Worm (Caenorhabditis elegans) whole organism, L3 larva: ENCODE measurements around the gene smr-1.

Experiments
- R02D3.7 ChIP-seq: fragments of 150-350 bp; optimal IDR thresholded peaks from 2 replicates; lab custom pipeline; 2014; ENCODE audit warnings: missing biosample characterization, missing genetic modification characterization
- ZK546.5 ChIP-seq: sonication (generic microtip); optimal IDR thresholded peaks from 2 replicates; lab custom pipeline; 2017; ENCODE audit warnings: missing biosample characterization, missing genetic modification characterization
- aly-2 ChIP-seq: fragments of 150-350 bp; optimal IDR thresholded peaks from 2 replicates; lab custom pipeline; 2014; ENCODE audit warnings: missing biosample characterization, missing genetic modification characterization
- ama-1 ChIP-seq: fragments of 150-350 bp; optimal IDR thresholded peaks from 2 replicates; lab custom pipeline; 2018
- ceh-16 ChIP-seq: sonication (generic microtip); optimal IDR thresholded peaks from 2 replicates; lab custom pipeline; 2017; ENCODE audit warnings: missing biosample characterization, missing genetic modification characterization
- ceh-28 ChIP-seq: fragments of 150-350 bp; optimal IDR thresholded peaks from 2 replicates; lab custom pipeline; 2014; ENCODE audit warnings: missing biosample characterization, missing genetic modification reagents, missing genetic modification characterization
- ceh-82 ChIP-seq: fragments of 150-350 bp; optimal IDR thresholded peaks from 2 replicates; lab custom pipeline; 2014; ENCODE audit warnings: missing biosample characterization, missing genetic modification characterization
- ceh-9 ChIP-seq: sonication (generic microtip); optimal IDR thresholded peaks from 2 replicates; lab custom pipeline; 2018; ENCODE audit warnings: missing biosample characterization, missing genetic modification characterization
- daf-12 ChIP-seq: fragments of 150-350 bp; optimal IDR thresholded peaks from 2 replicates; lab custom pipeline; 2014; ENCODE audit warnings: missing biosample characterization, missing genetic modification reagents, missing genetic modification characterization
- egl-27 ChIP-seq: sonication (generic microtip); optimal IDR thresholded peaks from 4 replicates; lab custom pipeline; 2017; ENCODE audit warnings: missing biosample characterization, missing genetic modification reagents, missing genetic modification characterization
- egl-5 ChIP-seq: fragments of 150-350 bp; optimal IDR thresholded peaks from 2 replicates; lab custom pipeline; 2017; ENCODE audit warnings: missing biosample characterization, missing genetic modification reagents, missing genetic modification characterization, inconsistent platforms
- elt-1 ChIP-seq: fragments of 150-350 bp; optimal IDR thresholded peaks from 2 replicates; lab custom pipeline; 2014; ENCODE audit warnings: missing biosample characterization, missing genetic modification characterization
- elt-2 ChIP-seq: sonication (generic microtip); optimal IDR thresholded peaks from 2 replicates; lab custom pipeline; 2016; ENCODE audit warnings: missing genetic modification reagents, mild to moderate bottlenecking, missing genetic modification characterization, missing compliant biosample characterization
- elt-3 ChIP-seq, 3 experiments: fragments of 150-350 bp in 1 of 3; sonication (generic microtip) in 2 of 3; optimal IDR thresholded peaks; 2 replicates in 2 of 3; 4 replicates in 1 of 3; lab custom pipeline; 2014 to 2017; ENCODE audit warnings: missing biosample characterization in 3 of 3, missing genetic modification characterization in 3 of 3
- eor-1 ChIP-seq, 2 experiments: fragments of 150-350 bp; optimal IDR thresholded peaks; 2 replicates each; lab custom pipeline; 2014 to 2018; ENCODE audit warnings: missing biosample characterization in 2 of 2, missing genetic modification characterization in 2 of 2
- fkh-10 ChIP-seq: sonication (generic microtip); optimal IDR thresholded peaks from 2 replicates; lab custom pipeline; 2017; ENCODE audit warnings: missing biosample characterization, missing genetic modification reagents, missing genetic modification characterization
- fkh-2 ChIP-seq: fragments of 150-350 bp; optimal IDR thresholded peaks from 2 replicates; lab custom pipeline; 2014; ENCODE audit warnings: missing biosample characterization, missing genetic modification reagents, missing genetic modification characterization
- fos-1 ChIP-seq: fragments of 150-350 bp; optimal IDR thresholded peaks from 2 replicates; lab custom pipeline; 2014; ENCODE audit warnings: missing biosample characterization, missing genetic modification characterization
- hmg-11 ChIP-seq: sonication (generic microtip); optimal IDR thresholded peaks from 2 replicates; lab custom pipeline; 2016; ENCODE audit warnings: missing genetic modification characterization, missing compliant biosample characterization
- jun-1 ChIP-seq: fragments of 150-350 bp; optimal IDR thresholded peaks from 2 replicates; lab custom pipeline; 2014; ENCODE audit warnings: missing biosample characterization, missing genetic modification reagents, missing genetic modification characterization
- lin-15B ChIP-seq: fragments of 150-350 bp; optimal IDR thresholded peaks from 2 replicates; lab custom pipeline; 2014; ENCODE audit warnings: missing biosample characterization, missing genetic modification characterization
- lin-39 ChIP-seq: fragments of 150-350 bp; optimal IDR thresholded peaks from 2 replicates; lab custom pipeline; 2018; ENCODE audit warnings: missing biosample characterization, missing genetic modification reagents, missing genetic modification characterization
- lsy-12 ChIP-seq: sonication (generic microtip); optimal IDR thresholded peaks from 2 replicates; lab custom pipeline; 2016; ENCODE audit warnings: mild to moderate bottlenecking, missing genetic modification characterization, missing compliant biosample characterization
- mdl-1 ChIP-seq: fragments of 150-350 bp; optimal IDR thresholded peaks from 2 replicates; lab custom pipeline; 2014; ENCODE audit warnings: missing biosample characterization, missing genetic modification characterization
- mml-1 ChIP-seq: fragments of 150-350 bp; sonication (generic microtip); optimal IDR thresholded peaks from 3 replicates; lab custom pipeline; 2014; ENCODE audit warnings: missing biosample characterization, missing genetic modification characterization
- nfya-1 ChIP-seq: sonication (generic microtip); optimal IDR thresholded peaks from 2 replicates; lab custom pipeline; 2017; ENCODE audit warnings: missing genetic modification characterization, mild to moderate bottlenecking, missing compliant biosample characterization, antibody characterized with exemption, moderate library complexity; ENCODE audit not compliant: insufficient read depth
- nhr-11 ChIP-seq: fragments of 150-350 bp; optimal IDR thresholded peaks from 2 replicates; lab custom pipeline; 2014; ENCODE audit warnings: missing biosample characterization, missing genetic modification characterization
- nhr-12 ChIP-seq: fragments of 150-350 bp; optimal IDR thresholded peaks from 2 replicates; lab custom pipeline; 2014; ENCODE audit warnings: missing biosample characterization, missing genetic modification characterization
- nhr-23 ChIP-seq: fragments of 150-350 bp; optimal IDR thresholded peaks from 2 replicates; lab custom pipeline; 2014; ENCODE audit warnings: missing biosample characterization, missing genetic modification reagents, missing genetic modification characterization
- nhr-237 ChIP-seq: fragments of 150-350 bp; optimal IDR thresholded peaks from 2 replicates; lab custom pipeline; 2014; ENCODE audit warnings: missing biosample characterization, missing genetic modification characterization
- nhr-25 ChIP-seq: sonication (generic microtip); optimal IDR thresholded peaks from 2 replicates; lab custom pipeline; 2017; ENCODE audit warnings: missing biosample characterization, missing genetic modification characterization
- nhr-28 ChIP-seq: fragments of 150-350 bp; optimal IDR thresholded peaks from 2 replicates; lab custom pipeline; 2014; ENCODE audit warnings: missing biosample characterization, missing genetic modification characterization
- nhr-43 ChIP-seq: sonication (generic microtip); optimal IDR thresholded peaks from 2 replicates; lab custom pipeline; 2016; ENCODE audit warnings: mild to moderate bottlenecking, missing genetic modification characterization, missing compliant biosample characterization; ENCODE audit not compliant: poor library complexity, severe bottlenecking
- nhr-67 ChIP-seq: fragments of 150-350 bp; optimal IDR thresholded peaks from 2 replicates; lab custom pipeline; 2014; ENCODE audit warnings: missing biosample characterization, missing genetic modification characterization
- nhr-76 ChIP-seq: fragments of 150-350 bp; sonication (generic microtip); optimal IDR thresholded peaks from 5 replicates; lab custom pipeline; 2014; ENCODE audit warnings: missing biosample characterization, missing genetic modification characterization
- nhr-77 ChIP-seq: fragments of 150-350 bp; optimal IDR thresholded peaks from 2 replicates; lab custom pipeline; 2014; ENCODE audit warnings: missing biosample characterization, missing genetic modification characterization
- pha-4 ChIP-seq: fragments of 150-350 bp; optimal IDR thresholded peaks from 2 replicates; lab custom pipeline; 2014; ENCODE audit warnings: missing biosample characterization, missing genetic modification reagents, missing genetic modification characterization
- pqm-1 ChIP-seq: fragments of 150-350 bp; optimal IDR thresholded peaks from 2 replicates; lab custom pipeline; 2017; ENCODE audit warnings: missing biosample characterization, missing genetic modification characterization, inconsistent platforms
- sea-2 ChIP-seq: fragments of 150-350 bp; sonication (generic microtip); optimal IDR thresholded peaks from 4 replicates; lab custom pipeline; 2014; ENCODE audit warnings: missing biosample characterization, missing genetic modification reagents, missing genetic modification characterization
- skn-1 ChIP-seq: fragments of 150-350 bp; optimal IDR thresholded peaks from 2 replicates; lab custom pipeline; 2014; ENCODE audit warnings: missing biosample characterization, missing genetic modification characterization
- snpc-4 ChIP-seq: fragments of 150-350 bp; optimal IDR thresholded peaks from 2 replicates; lab custom pipeline; 2014; ENCODE audit warnings: missing biosample characterization, missing genetic modification characterization
- tbx-2 ChIP-seq: sonication (generic microtip); optimal IDR thresholded peaks from 2 replicates; lab custom pipeline; 2016; ENCODE audit warnings: mild to moderate bottlenecking, missing genetic modification characterization, missing compliant biosample characterization
- unc-39 ChIP-seq: sonication (generic microtip); optimal IDR thresholded peaks from 4 replicates; lab custom pipeline; 2017; ENCODE audit warnings: missing biosample characterization, missing genetic modification characterization
- unc-62 ChIP-seq: fragments of 150-350 bp; sonication (generic microtip); optimal IDR thresholded peaks from 4 replicates; lab custom pipeline; 2014; ENCODE audit warnings: missing biosample characterization, missing genetic modification reagents, missing genetic modification characterization
- zag-1 ChIP-seq: fragments of 150-350 bp; optimal IDR thresholded peaks from 2 replicates; lab custom pipeline; 2014; ENCODE audit warnings: missing biosample characterization, missing genetic modification characterization
- ztf-11 ChIP-seq: fragments of 150-350 bp; optimal IDR thresholded peaks from 2 replicates; lab custom pipeline; 2014; ENCODE audit warnings: missing biosample characterization, missing genetic modification characterization
- ztf-4 ChIP-seq: fragments of 150-350 bp; optimal IDR thresholded peaks from 2 replicates; lab custom pipeline; 2014; ENCODE audit warnings: missing biosample characterization, missing genetic modification characterization

The smr-1 gene

ce11 chrIII:1142798-1143197, at the start of gene smr-1:
Gene smr-1, plus strand, starts transcription at chrIII:1143172.
- TF ChIP-seq nhr-23, result peak; percentile 75
- TF ChIP-seq egl-5 (tag; lab: Kevin White, UChicago), result peak; percentile 28
- no peak for TF ChIP-seq eor-1 (tag; optimal IDR thresholded peaks at IDR 0.05; lab: Kevin White, UChicago)
- peak; percentile 59 for TF ChIP-seq egl-27 (tag; lab: Kevin White, UChicago)
- no peak for TF ChIP-seq fkh-10 (GFP tag; lab: Kevin White, UChicago)
- TF ChIP-seq ZK546.5 (tag; lab: Kevin White, UChicago), result no peak
- no peak for TF ChIP-seq ztf-4 (tag; lab: Kevin White, UChicago)
- TF ChIP-seq tbx-2 (tag; lab: Kevin White, UChicago), result peak; percentile 78
- no peak for TF ChIP-seq elt-3 (tag; optimal IDR thresholded peaks at IDR 0.05; lab: Kevin White, UChicago)
- TF ChIP-seq mdl-1 (tag; lab: Kevin White, UChicago), result no peak
- TF ChIP-seq skn-1, result peak; percentile 41
- peak; percentile 63 for TF ChIP-seq nhr-25 (tag; lab: Kevin White, UChicago)
- TF ChIP-seq nhr-11 (tag; lab: Kevin White, UChicago), result peak; percentile 25
- TF ChIP-seq ceh-28, result peak; percentile 76
- peak; percentile 77 for TF ChIP-seq lsy-12
- no peak for TF ChIP-seq fkh-2
- peak; percentile 84 for TF ChIP-seq jun-1 (tag; lab: Kevin White, UChicago)
- no peak for TF ChIP-seq nhr-12 (tag; lab: Kevin White, UChicago)
- no peak for TF ChIP-seq nhr-77 (tag; lab: Kevin White, UChicago)
- TF ChIP-seq zag-1 (tag; lab: Kevin White, UChicago), result no peak
- peak; percentile 22 for TF ChIP-seq lin-39 (tag; lab: Kevin White, UChicago)
- TF ChIP-seq ama-1, result peak; percentile 26
- TF ChIP-seq nfya-1 (tag; lab: Kevin White, UChicago), result peak; percentile 84
- TF ChIP-seq ceh-16 (tag; lab: Kevin White, UChicago), result peak; percentile 4
- peak; percentile 91 for TF ChIP-seq pha-4 (tag; lab: Kevin White, UChicago)
- TF ChIP-seq nhr-76 (tag; lab: Kevin White, UChicago), result no peak
- TF ChIP-seq sea-2, result no peak
- no peak for TF ChIP-seq mml-1 (tag; lab: Kevin White, UChicago)
- TF ChIP-seq hmg-11, result peak; percentile 57
- TF ChIP-seq nhr-237, result no peak
- peak; percentile 67 for TF ChIP-seq R02D3.7
- no peak for TF ChIP-seq nhr-28 (tag; lab: Kevin White, UChicago)
- no peak for TF ChIP-seq ztf-11 (tag; lab: Kevin White, UChicago)
- TF ChIP-seq lin-15B (tag; lab: Kevin White, UChicago), result peak; percentile 86
- TF ChIP-seq snpc-4 (tag; lab: Kevin White, UChicago), result peak; percentile 60
- no peak for TF ChIP-seq daf-12 (tag; lab: Kevin White, UChicago)
- TF ChIP-seq unc-62 (GFP tag; lab: Kevin White, UChicago), result no peak
- peak; percentile 57 for TF ChIP-seq aly-2
- TF ChIP-seq unc-39 (tag; lab: Kevin White, UChicago), result no peak
- TF ChIP-seq nhr-43 (tag; lab: Kevin White, UChicago), result no peak
- no peak for TF ChIP-seq pqm-1 (tag; lab: Kevin White, UChicago)
- TF ChIP-seq elt-1 (tag; lab: Kevin White, UChicago), result peak; percentile 8
- peak; percentile 67 for TF ChIP-seq ceh-82 (tag; lab: Kevin White, UChicago)
- TF ChIP-seq nhr-67, result no peak
- TF ChIP-seq elt-2 (tag; lab: Kevin White, UChicago), result peak; percentile 49
- TF ChIP-seq ceh-9 (tag; lab: Kevin White, UChicago), result no peak
- TF ChIP-seq fos-1, result no peak
